Worm (Caenorhabditis elegans): ENCODE results near the gene math-19.
"Not testable (repeated sequence)": the region's sequence is repeated elsewhere in the genome, so short reads cannot be mapped to it uniquely, and the experiment has no call there.

The math-19 gene

DNA sequence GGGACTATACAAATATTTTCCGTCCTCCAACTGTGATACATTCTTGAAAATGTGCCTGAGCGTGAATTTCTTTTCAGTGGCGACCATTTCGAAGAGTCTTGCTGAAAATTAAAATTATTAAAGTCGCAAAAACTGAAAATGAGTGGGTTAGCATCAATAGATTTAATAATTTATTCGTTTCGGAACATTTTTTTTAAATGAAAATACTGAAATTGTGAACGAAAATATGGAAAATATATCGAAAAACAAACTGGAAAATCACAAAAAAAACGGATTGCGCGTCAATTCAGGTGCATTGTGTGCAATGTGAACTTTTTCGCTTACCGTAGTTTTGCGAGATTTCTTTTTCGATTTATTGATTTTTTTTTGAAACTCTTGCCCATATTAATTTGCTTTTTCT is 33.2 kb downstream of the math-19 start, which contains the start of gene bath-5:
bath-5 (minus strand) TSS at position 101 of the 400 bp plus-strand sequence.
- no peak for TF ChIP-seq nhr-237 (tag; optimal IDR thresholded peaks at IDR 0.05)
- TF ChIP-seq lin-39 (tag; optimal IDR thresholded peaks at IDR 0.05), result no peak
- no peak for TF ChIP-seq egl-27 (tag; optimal IDR thresholded peaks at IDR 0.05)
- TF ChIP-seq fkh-2 (tag; optimal IDR thresholded peaks at IDR 0.05), result no peak
- no peak for TF ChIP-seq zag-1 (tag; optimal IDR thresholded peaks at IDR 0.05)
- TF ChIP-seq ceh-28 (tag; optimal IDR thresholded peaks at IDR 0.05), result no peak
- TF ChIP-seq aly-2 (tag; optimal IDR thresholded peaks at IDR 0.05), result no peak
- no peak for TF ChIP-seq pqm-1 (tag; optimal IDR thresholded peaks at IDR 0.05)

ce11 chrII:2032282-2032681 is 33.6 kb downstream of the math-19 start, which contains the start of gene btb-4:
btb-4 (plus strand) TSS chrII:2032316.
- TF ChIP-seq ceh-9, mdl-1, ztf-4 (tag; optimal IDR thresholded peaks at IDR 0.05): not testable (repeated sequence)

DNA sequence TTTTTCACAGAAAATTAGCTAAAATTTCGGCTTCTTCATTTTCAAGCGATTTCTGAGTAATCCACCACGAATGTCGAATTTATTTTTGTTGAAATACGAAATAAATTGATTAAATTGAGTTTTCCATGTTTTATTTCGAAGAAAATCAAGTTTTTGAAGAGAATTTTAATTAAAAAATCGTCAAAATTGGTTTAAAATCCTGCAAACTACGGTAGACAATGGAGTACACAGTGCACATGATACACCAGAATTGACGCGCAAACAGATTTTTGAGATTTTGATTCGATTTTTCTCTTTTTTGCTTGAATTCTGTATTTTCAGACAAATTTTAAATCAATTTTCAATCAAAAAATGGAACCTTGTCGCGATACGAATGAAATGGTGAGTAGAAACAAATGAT is 34.6 kb downstream of the math-19 start, which contains the start of gene F59H6.14:
F59H6.14 (plus strand) TSS at position 301 of the 400 bp plus-strand sequence.
- TF ChIP-seq ZK546.5 (tag; optimal IDR thresholded peaks at IDR 0.05), result no peak
- TF ChIP-seq egl-5 (tag; optimal IDR thresholded peaks at IDR 0.05), result no peak
- TF ChIP-seq nhr-23 (tag; optimal IDR thresholded peaks at IDR 0.05), result no peak
- TF ChIP-seq ceh-16 (tag; optimal IDR thresholded peaks at IDR 0.05), result no peak
- no peak for TF ChIP-seq fkh-10 (GFP tag; optimal IDR thresholded peaks at IDR 0.05)
- no peak for TF ChIP-seq nhr-43 (tag; optimal IDR thresholded peaks at IDR 0.05; ENCODE audit: poor library complexity, severe bottlenecking)
- TF ChIP-seq hmg-11 (tag; optimal IDR thresholded peaks at IDR 0.05), result no peak
- TF ChIP-seq nhr-76 (tag; optimal IDR thresholded peaks at IDR 0.05), result no peak
- TF ChIP-seq tbx-2 (tag; optimal IDR thresholded peaks at IDR 0.05), result no peak
- no peak for TF ChIP-seq elt-1 (tag; optimal IDR thresholded peaks at IDR 0.05)
- TF ChIP-seq mml-1 (tag; optimal IDR thresholded peaks at IDR 0.05), result no peak
- TF ChIP-seq unc-62 (GFP tag; optimal IDR thresholded peaks at IDR 0.05), result no peak
- no peak for TF ChIP-seq nhr-25 (tag; optimal IDR thresholded peaks at IDR 0.05)
- no peak for TF ChIP-seq nhr-28 (tag; optimal IDR thresholded peaks at IDR 0.05)
- no peak for TF ChIP-seq ztf-4 (tag; optimal IDR thresholded peaks at IDR 0.05)
- no peak for TF ChIP-seq fkh-2 (tag; optimal IDR thresholded peaks at IDR 0.05)
- TF ChIP-seq egl-27 (tag; optimal IDR thresholded peaks at IDR 0.05), result no peak
- TF ChIP-seq nhr-237 (tag; optimal IDR thresholded peaks at IDR 0.05), result no peak

DNA sequence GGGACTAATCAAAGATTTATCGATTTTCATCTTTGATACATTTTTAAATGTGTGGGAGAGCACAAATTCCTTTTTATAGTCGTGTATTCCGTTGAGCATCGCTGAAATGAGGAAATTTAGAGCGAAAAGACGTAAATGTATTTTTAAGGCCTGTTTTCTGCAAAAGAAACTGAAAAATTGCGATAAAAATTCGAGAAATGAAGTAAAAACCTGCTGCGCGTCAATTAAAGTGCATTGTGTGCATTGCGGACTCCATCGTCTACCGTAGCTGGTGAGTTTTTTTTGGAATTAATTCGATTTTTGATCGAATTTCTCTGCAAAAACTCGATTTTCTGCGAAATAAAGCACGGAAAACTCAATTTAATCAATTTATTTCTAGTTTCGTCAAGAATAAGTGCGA is 40.6 kb downstream of the math-19 start, which contains the start of gene bath-19:
bath-19 (minus strand) TSS at position 101 of the 400 bp plus-strand sequence.
- TF ChIP-seq fkh-2 (tag; optimal IDR thresholded peaks at IDR 0.05) (no peak), fos-1 (tag; optimal IDR thresholded peaks at IDR 0.05) (no peak), fkh-10 (GFP tag; optimal IDR thresholded peaks at IDR 0.05) (no peak), nhr-237 (tag; optimal IDR thresholded peaks at IDR 0.05) (no peak), ztf-4 (tag; optimal IDR thresholded peaks at IDR 0.05) (no peak), egl-27 (tag; optimal IDR thresholded peaks at IDR 0.05) (no peak), ama-1 (optimal IDR thresholded peaks at IDR 0.05) (no peak), ceh-82 (tag; optimal IDR thresholded peaks at IDR 0.05) (no peak), lin-15B (tag; optimal IDR thresholded peaks at IDR 0.05) (no peak), hmg-11 (tag; optimal IDR thresholded peaks at IDR 0.05) (no peak), eor-1 (tag; optimal IDR thresholded peaks at IDR 0.05) (no peak), sea-2 (GFP tag; optimal IDR thresholded peaks at IDR 0.05) (no peak), elt-1 (tag; optimal IDR thresholded peaks at IDR 0.05) (no peak), pqm-1 (tag; optimal IDR thresholded peaks at IDR 0.05) (no peak), ztf-11 (tag; optimal IDR thresholded peaks at IDR 0.05) (no peak), elt-2 (tag; optimal IDR thresholded peaks at IDR 0.05) (no peak), nhr-12 (tag; optimal IDR thresholded peaks at IDR 0.05) (no peak), aly-2 (tag; optimal IDR thresholded peaks at IDR 0.05) (no peak)

DNA sequence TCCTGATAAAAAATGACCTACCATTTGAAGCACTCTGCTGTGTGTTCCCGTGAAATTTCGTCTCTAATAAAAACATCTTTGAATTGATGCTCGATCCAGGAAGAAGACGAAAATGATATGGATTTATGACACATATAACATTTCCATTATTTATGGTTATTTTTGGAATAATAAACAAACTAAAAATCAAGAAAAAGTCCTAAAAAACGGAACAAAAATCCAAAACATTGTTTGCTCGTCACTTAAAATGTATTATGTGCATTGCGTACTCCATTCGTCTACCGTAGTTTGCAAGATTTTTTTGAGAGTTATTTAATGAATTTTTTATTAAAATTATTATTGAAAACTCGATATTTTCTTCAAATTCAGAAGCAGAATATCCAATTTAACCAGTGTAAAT is 43.8 kb downstream of the math-19 start, which contains the start of gene bath-20:
bath-20 (minus strand) TSS at position 101 of the 400 bp plus-strand sequence.
- TF ChIP-seq lin-15B (tag; optimal IDR thresholded peaks at IDR 0.05) (no peak), elt-2 (tag; optimal IDR thresholded peaks at IDR 0.05) (no peak), elt-1 (tag; optimal IDR thresholded peaks at IDR 0.05) (no peak), nhr-77 (tag; optimal IDR thresholded peaks at IDR 0.05) (no peak)

Measured in whole organism, L3 larva.